Fruit fly (Drosophila melanogaster): ENCODE measurements around the gene Vha68-1.

Vha68-1 gene

DNA sequence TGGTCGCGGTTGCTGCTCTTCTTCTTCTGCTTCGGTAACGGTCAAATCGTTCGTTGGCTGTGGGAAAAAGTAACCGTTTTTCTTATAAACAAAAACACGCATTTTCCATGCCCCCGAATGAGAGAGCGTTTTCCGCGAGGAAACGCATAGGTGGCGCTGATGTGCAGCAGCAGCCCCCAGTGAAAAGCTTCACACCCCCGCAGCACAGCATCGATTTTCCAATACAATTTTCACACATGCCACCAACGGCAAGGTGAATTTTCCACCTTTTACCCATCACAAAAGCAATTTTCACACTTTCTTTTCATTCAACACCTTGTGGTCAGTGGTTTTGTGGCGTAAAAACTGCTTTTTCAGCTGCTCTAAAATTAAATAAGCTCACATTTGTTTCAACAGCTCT, 248 bp downstream of the Vha68-1 start:
- TF ChIP-seq h (optimal IDR thresholded peaks at IDR 0.05): no peak
- no peak for TF ChIP-seq Myc (optimal IDR thresholded peaks at IDR 0.05)
- no peak for TF ChIP-seq Sin3A (optimal IDR thresholded peaks at IDR 0.05)
- no peak for TF ChIP-seq insv (optimal IDR thresholded peaks at IDR 0.05)

DNA sequence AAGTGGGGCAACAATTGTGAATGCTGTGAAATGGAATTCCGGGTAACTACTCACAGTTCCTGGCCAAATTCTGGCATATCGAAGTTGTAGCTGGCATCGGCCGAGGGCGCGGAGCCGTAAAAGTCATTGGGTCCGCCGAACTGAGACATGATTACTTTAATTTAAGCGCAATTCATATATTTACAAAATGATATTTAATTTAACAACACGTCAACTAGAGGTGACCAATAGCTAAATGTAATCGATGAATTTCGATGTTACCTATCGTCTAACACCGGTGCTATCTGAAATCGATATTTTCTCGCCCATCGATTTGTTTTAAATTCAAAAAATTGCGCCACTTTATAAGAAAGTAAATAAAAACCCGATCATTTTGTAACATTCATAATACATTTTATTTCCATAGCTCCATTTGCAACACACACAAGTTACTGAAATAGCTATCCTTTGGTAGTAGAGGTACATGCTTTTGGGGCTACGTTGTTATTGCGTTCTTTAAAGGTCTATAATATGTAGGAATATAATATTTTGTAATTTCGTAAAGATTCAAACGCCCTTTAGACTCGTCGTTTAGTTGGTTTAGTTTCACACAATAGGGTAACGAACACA, 3.4 kb downstream of the Vha68-1 start, which contains the start of gene Yip1d1:
Gene Yip1d1, minus strand, starts transcription at position 243 of the 609 bp plus-strand sequence.
- TF ChIP-seq Sin3A (optimal IDR thresholded peaks at IDR 0.05) (no peak), ttk (optimal IDR thresholded peaks at IDR 0.05) (no peak), Myc (optimal IDR thresholded peaks at IDR 0.05) (no peak), insv (optimal IDR thresholded peaks at IDR 0.05) (no peak), psq (optimal IDR thresholded peaks at IDR 0.05) (no peak), h (optimal IDR thresholded peaks at IDR 0.05) (no peak)

DNA sequence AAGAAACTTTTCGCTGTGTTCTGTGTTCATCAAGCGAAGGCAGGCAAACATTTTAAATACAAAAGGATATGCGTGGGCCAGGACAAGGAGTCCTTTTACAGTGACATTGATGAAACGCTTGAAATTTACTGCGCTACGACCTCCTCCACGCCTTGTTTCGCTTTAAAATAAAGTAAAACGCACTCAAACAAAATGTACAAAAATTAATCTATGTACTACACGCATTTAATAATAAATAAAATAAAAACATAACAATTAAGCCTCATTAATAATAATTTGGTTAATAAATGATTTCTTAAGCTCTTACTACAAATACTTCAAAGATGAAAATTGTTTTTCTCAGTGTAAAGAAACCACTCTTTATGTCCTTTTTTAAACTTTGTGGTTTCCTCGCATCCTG, 18.9 kb downstream of the Vha68-1 start:
- TF ChIP-seq psq (optimal IDR thresholded peaks at IDR 0.05) (no peak), insv (optimal IDR thresholded peaks at IDR 0.05) (no peak), h (optimal IDR thresholded peaks at IDR 0.05) (no peak), ttk (optimal IDR thresholded peaks at IDR 0.05) (no peak), Sin3A (optimal IDR thresholded peaks at IDR 0.05) (no peak), Myc (optimal IDR thresholded peaks at IDR 0.05) (no peak)

DNA sequence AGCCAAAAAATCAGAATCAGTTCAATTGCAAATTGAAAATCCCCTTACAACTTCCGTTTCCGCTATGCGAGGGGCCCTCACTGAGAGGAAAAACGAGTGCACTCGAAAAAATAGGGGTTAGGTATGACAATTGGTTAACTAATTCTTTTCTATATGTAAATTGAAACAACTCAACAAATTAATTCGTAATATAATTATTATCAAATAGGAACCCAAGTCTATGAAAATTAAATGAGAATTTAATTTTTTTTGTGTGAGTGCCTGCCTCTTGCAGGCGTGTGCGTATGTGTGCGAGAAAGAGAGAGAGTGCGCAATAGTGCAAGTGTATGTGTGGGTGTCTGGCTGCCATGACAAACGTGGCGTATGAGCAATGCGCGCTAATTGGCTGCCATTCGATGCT, 21.8 kb downstream of the Vha68-1 start:
- TF ChIP-seq ttk (optimal IDR thresholded peaks at IDR 0.05) (no peak), Myc (optimal IDR thresholded peaks at IDR 0.05) (no peak), psq (optimal IDR thresholded peaks at IDR 0.05) (no peak), insv (optimal IDR thresholded peaks at IDR 0.05) (no peak), Sin3A (optimal IDR thresholded peaks at IDR 0.05) (no peak), h (optimal IDR thresholded peaks at IDR 0.05) (no peak)

DNA sequence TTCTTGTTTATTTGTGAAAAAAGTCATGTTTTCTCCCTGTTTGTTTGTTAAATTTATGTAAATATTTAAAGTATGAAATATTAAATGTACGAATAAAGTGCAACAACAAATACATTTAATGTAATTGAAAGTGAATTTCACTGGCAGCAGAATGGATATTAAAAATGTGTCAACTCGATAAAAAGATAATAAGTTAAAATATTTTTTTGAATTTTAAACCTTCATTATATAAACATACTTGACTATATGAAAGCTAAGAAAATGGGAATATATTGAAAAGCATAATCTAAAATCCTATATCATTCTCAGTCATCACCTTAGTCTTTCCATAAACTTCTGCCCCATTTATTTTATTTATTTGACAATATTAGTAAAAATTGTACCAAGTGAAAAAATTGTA, 25.4 kb downstream of the Vha68-1 start, which contains the start of gene Vha68-3:
Gene Vha68-3, plus strand, starts transcription at position 301 of the 400 bp plus-strand sequence.
- TF ChIP-seq insv (optimal IDR thresholded peaks at IDR 0.05) (no peak), h (optimal IDR thresholded peaks at IDR 0.05) (no peak), psq (optimal IDR thresholded peaks at IDR 0.05) (no peak), Sin3A (optimal IDR thresholded peaks at IDR 0.05) (no peak), Myc (optimal IDR thresholded peaks at IDR 0.05) (no peak), ttk (optimal IDR thresholded peaks at IDR 0.05) (no peak)

DNA sequence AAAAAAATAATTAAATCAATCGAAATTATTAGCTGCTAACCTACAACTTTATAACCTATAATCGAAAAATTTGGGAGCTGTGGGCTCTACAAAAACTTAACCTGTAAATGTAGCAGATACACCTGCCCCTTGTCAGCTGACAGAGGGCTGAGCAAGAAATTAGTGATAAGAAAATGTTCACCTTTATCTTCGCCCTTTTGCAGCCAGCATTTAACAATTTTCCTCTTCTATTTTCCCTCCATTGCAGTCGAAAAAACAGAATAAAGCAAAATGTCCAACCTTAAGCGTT, 28.6 kb downstream of the Vha68-1 start:
- TF ChIP-seq insv (optimal IDR thresholded peaks at IDR 0.05) (no peak), ttk (optimal IDR thresholded peaks at IDR 0.05) (no peak), psq (optimal IDR thresholded peaks at IDR 0.05) (no peak), Sin3A (optimal IDR thresholded peaks at IDR 0.05) (no peak), h (optimal IDR thresholded peaks at IDR 0.05) (no peak), Myc (optimal IDR thresholded peaks at IDR 0.05) (no peak)

DNA sequence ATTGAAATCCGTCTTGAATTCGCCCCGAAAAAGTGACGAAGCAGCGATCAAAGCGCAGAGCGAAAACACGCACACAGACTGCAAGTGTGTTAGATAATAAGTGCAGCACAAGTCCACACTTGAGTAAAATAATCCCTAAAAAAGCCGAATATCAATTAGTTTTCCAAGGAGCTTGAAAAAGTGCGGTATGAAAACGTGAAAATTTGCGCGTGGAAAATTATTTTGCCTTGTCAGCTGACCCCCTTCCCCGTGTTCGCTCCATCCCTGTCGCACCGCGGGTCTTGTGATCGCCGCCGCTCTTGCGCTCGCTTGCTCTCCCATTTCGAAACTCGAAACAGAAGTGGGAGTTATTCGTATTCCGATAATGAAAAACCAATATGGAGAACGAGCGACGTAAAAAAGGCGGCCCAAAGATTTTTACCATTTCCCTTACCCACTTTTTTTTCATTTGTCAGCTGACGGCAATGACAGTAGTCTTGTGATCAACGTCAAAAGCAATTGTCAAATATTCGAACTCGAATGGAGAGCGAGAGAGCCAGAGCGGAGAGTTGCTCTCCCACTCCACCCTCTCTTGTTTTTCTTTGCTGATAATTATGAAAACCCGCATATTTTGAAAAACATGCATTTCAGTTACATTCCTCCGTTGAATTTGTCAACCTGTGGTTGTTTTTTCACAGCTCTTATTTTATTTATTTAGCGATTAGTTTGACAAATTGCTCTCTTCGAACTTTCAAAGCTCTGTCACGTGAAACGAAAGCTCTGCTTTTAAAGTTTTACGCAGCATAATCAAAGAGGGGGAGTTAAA, 29.1 kb downstream of the Vha68-1 start:
- no peak for TF ChIP-seq Myc (optimal IDR thresholded peaks at IDR 0.05)
- peak; percentile 26 for TF ChIP-seq psq (optimal IDR thresholded peaks at IDR 0.05)
- no peak for TF ChIP-seq Sin3A (optimal IDR thresholded peaks at IDR 0.05)
- no peak for TF ChIP-seq insv (optimal IDR thresholded peaks at IDR 0.05)
- no peak for TF ChIP-seq ttk (optimal IDR thresholded peaks at IDR 0.05)

DNA sequence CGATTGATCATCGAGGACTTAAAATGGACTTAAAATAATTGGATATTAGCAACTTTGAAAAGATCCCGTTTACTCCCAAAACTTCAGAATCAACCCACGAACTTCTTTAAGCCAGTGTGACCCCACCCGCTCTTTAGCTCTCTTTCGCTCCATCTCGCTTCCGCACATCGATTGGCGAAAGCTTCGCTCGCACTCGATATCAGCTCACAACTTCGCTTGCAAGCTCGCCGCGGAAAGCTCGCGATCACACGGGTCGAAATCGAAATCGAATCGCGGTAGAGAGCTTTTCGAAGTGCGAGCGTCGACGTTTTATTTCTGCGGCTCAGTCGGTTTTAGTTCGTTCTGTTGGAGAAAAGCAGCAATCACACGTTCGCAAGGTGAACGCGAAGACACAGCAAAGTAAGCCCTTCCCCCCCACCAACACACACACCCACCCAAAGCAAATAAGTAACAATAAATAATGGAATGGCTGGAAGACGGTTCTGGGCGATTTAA, 29.8 kb downstream of the Vha68-1 start, which contains the start of gene Vha68-2:
Gene Vha68-2, plus strand, starts transcription at position 278 of the 495 bp plus-strand sequence.
- no peak for TF ChIP-seq insv (optimal IDR thresholded peaks at IDR 0.05)
- TF ChIP-seq Sin3A (optimal IDR thresholded peaks at IDR 0.05): no peak
- no peak for TF ChIP-seq ttk (optimal IDR thresholded peaks at IDR 0.05)
- TF ChIP-seq Myc (optimal IDR thresholded peaks at IDR 0.05): no peak
- TF ChIP-seq psq (optimal IDR thresholded peaks at IDR 0.05): no peak
- no peak for TF ChIP-seq h (optimal IDR thresholded peaks at IDR 0.05)

DNA sequence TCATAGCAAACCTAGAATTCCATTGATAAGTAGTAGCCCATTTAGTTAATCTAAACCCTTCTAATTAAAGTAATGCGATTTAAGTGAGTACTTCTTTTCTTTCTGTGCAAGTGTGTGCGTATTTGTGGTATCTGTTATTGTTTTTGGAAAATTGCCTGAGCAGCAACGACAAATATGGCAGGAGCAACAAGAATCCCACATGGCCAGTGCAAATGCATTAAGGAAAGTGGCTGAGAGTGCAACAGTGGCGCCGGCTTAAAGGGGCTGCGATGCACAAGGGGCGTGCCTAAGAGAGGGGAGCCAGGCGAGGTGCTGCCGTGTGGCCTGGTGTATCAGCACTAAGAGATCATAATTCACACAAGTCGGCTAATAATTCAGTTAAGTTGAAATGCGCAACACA, 34.3 kb downstream of the Vha68-1 start:
- TF ChIP-seq Sin3A (optimal IDR thresholded peaks at IDR 0.05): no peak

DNA sequence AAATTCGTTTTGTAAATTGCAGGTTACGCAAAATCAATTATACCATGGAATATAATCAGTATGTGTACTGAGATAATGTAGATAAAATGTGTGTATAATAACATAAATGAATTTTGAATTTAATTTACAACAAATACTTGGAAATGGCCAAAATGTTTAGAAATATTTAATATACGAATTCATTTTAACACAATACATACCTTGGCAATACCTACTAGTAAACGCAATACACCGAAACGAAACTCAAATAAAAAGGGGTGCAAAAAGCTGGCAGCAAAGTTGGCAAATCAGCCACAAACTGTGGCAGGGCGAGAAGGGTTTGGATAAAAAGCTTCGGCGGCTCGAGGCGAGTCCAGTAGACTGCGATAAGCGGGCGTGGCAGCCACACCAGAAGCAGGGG, 37.6 kb downstream of the Vha68-1 start, which contains the start of gene CG16800:
Gene CG16800, plus strand, starts transcription at position 301 of the 400 bp plus-strand sequence.
- no peak for TF ChIP-seq Myc (optimal IDR thresholded peaks at IDR 0.05)
- TF ChIP-seq psq (optimal IDR thresholded peaks at IDR 0.05): no peak
- TF ChIP-seq Sin3A (optimal IDR thresholded peaks at IDR 0.05): no peak
- no peak for TF ChIP-seq ttk (optimal IDR thresholded peaks at IDR 0.05)

Data from Kc167 (cell line).